Worm (Caenorhabditis elegans): ENCODE data around the gene T05B9.1.

DNA sequence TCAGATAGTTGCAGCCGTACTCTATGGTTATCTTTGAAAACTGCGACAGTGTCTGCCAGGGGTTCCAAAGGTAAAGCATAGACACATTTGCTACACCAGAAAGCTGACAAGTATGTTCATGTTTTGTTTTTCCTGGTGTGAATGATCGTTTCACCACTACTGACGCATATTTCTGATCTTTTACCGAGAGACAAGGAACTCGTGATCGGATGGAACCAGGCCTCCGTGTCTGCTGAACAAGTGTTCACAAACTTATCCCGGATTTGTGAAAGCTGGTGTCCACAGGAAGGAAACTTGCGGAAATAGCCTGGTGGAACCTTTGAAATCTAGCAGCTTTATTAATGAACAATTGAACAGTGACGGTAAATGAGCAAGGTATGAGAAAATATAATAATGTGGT lies 1.2 kb downstream of the T05B9.1 start:
- TF ChIP-seq nhr-237 (tag; optimal IDR thresholded peaks at IDR 0.05): no peak
- TF ChIP-seq zip-8 (tag; optimal IDR thresholded peaks at IDR 0.05): no peak
- no peak for TF ChIP-seq ztf-11 (tag; optimal IDR thresholded peaks at IDR 0.05)
- no peak for TF ChIP-seq elt-3 (tag; optimal IDR thresholded peaks at IDR 0.05)
- TF ChIP-seq nhr-76 (tag; optimal IDR thresholded peaks at IDR 0.05): no peak
- no peak for TF ChIP-seq nhr-2 (tag; optimal IDR thresholded peaks at IDR 0.05)
- TF ChIP-seq lsy-2 (tag; optimal IDR thresholded peaks at IDR 0.05): no peak
- TF ChIP-seq snpc-4 (tag; optimal IDR thresholded peaks at IDR 0.05): no peak
